Fruit fly (Drosophila melanogaster) whole organism, embryonic: Measurements from ENCODE around the gene CG6236.

Source experiments
- BEAF-32 ChIP-seq: fragments of 200-800 bp; sonication (Bioruptor generic); optimal IDR thresholded peaks from 3 replicates; lab custom pipeline; 2017; ENCODE audit warnings: missing biosample characterization, missing genetic modification characterization, mild to moderate bottlenecking, moderate library complexity, missing genetic modification reagents
- CG10267 ChIP-seq: fragments of 200-800 bp; sonication (Bioruptor generic); optimal IDR thresholded peaks from 2 replicates; lab custom pipeline; 2018; ENCODE audit warnings: missing biosample characterization, mild to moderate bottlenecking, missing genetic modification characterization, moderate library complexity
- CG12155 ChIP-seq: fragments of 200-800 bp; sonication (Bioruptor generic); optimal IDR thresholded peaks from 3 replicates; lab custom pipeline; 2016; ENCODE audit warnings: missing biosample characterization, missing genetic modification characterization
- CG12659 ChIP-seq: fragments of 200-800 bp; sonication (Bioruptor generic); optimal IDR thresholded peaks from 3 replicates; lab custom pipeline; 2017; ENCODE audit warnings: mild to moderate bottlenecking, missing biosample characterization, missing genetic modification reagents, missing genetic modification characterization
- CG13287 ChIP-seq: fragments of 200-800 bp; sonication (Bioruptor generic); IDR thresholded peaks from 2 replicates; pipeline ENCODE4 v1.3.6; 2022; ENCODE audit warnings: missing biosample characterization, missing genetic modification characterization; ENCODE audit not compliant: partially characterized antibody
- CG14014 ChIP-seq: fragments of 200-800 bp; sonication (Bioruptor generic); IDR thresholded peaks from 2 replicates; pipeline ENCODE4 v1.3.6; 2022; ENCODE audit warnings: missing biosample characterization, missing genetic modification characterization
- CG16813 ChIP-seq: fragments of 200-800 bp; sonication (Bioruptor generic); IDR thresholded peaks from 3 replicates; pipeline ENCODE4 v1.3.6; 2022; ENCODE audit warnings: missing biosample characterization, missing genetic modification characterization; ENCODE audit not compliant: partially characterized antibody
- CG17186 ChIP-seq: fragments of 200-800 bp; sonication (Bioruptor generic); optimal IDR thresholded peaks from 3 replicates; lab custom pipeline; 2017; ENCODE audit warnings: missing biosample characterization, missing genetic modification reagents, missing genetic modification characterization
- CG17385 ChIP-seq: fragments of 200-800 bp; sonication (Bioruptor generic); optimal IDR thresholded peaks from 3 replicates; lab custom pipeline; 2018; ENCODE audit warnings: missing biosample characterization, mild to moderate bottlenecking, missing genetic modification characterization
- CG1832 ChIP-seq: fragments of 200-800 bp; sonication (Bioruptor generic); optimal IDR thresholded peaks from 2 replicates; lab custom pipeline; 2017; ENCODE audit warnings: missing biosample characterization, mild to moderate bottlenecking, missing genetic modification characterization, inconsistent platforms
- CG18619 ChIP-seq: fragments of 200-800 bp; sonication (Bioruptor generic); optimal IDR thresholded peaks from 3 replicates; lab custom pipeline; 2017; ENCODE audit warnings: missing biosample characterization, mild to moderate bottlenecking, missing genetic modification characterization
- CG2116 ChIP-seq: fragments of 200-800 bp; sonication (Bioruptor generic); optimal IDR thresholded peaks from 3 replicates; lab custom pipeline; 2018; ENCODE audit warnings: missing biosample characterization, mild to moderate bottlenecking, missing genetic modification characterization
- CG3726 ChIP-seq: fragments of 200-800 bp; sonication (Bioruptor generic); IDR thresholded peaks from 3 replicates; pipeline ENCODE4, ENCODE4 v1.3.6; 2022; ENCODE audit warnings: missing biosample characterization, missing genetic modification characterization
- CG3995 ChIP-seq: fragments of 200-800 bp; sonication (Bioruptor generic); optimal IDR thresholded peaks from 3 replicates; lab custom pipeline; 2016; ENCODE audit warnings: missing biosample characterization, missing genetic modification characterization
- CG4360 ChIP-seq: fragments of 200-800 bp; sonication (Bioruptor generic); IDR thresholded peaks from 2 replicates; pipeline ENCODE4 v1.3.6; 2022; ENCODE audit warnings: missing biosample characterization, missing genetic modification characterization
- CG7963 ChIP-seq: fragments of 200-800 bp; sonication (Bioruptor generic); IDR thresholded peaks from 3 replicates; pipeline ENCODE4 v1.3.6; 2022; ENCODE audit warnings: missing biosample characterization, missing genetic modification characterization; ENCODE audit not compliant: partially characterized antibody
- CG8290 ChIP-seq, 3 experiments: fragments of 200-800 bp; sonication (Bioruptor generic); optimal IDR thresholded peaks; 2 replicates each; lab custom pipeline; 2016 to 2019; ENCODE audit warnings: missing biosample characterization in 3 of 3, missing genetic modification characterization in 3 of 3, mild to moderate bottlenecking in 2 of 3, moderate library complexity in 1 of 3
- CG8478 ChIP-seq: fragments of >200 bp; optimal IDR thresholded peaks from 2 replicates; lab custom pipeline; 2018
- Chrac-16 ChIP-seq: fragments of 200-800 bp; sonication (Bioruptor generic); optimal IDR thresholded peaks from 3 replicates; lab custom pipeline; 2016; ENCODE audit warnings: missing biosample characterization, missing genetic modification characterization
- Dref ChIP-seq: fragments of 200-800 bp; sonication (Bioruptor generic); IDR thresholded peaks from 2 replicates; pipeline ENCODE4 v1.3.6; 2022; ENCODE audit warnings: missing biosample characterization, missing genetic modification characterization
- Ets97D ChIP-seq: fragments of 200-800 bp; sonication (Bioruptor generic); optimal IDR thresholded peaks from 3 replicates; lab custom pipeline; 2016; ENCODE audit warnings: missing biosample characterization, missing genetic modification characterization
- HLH4C ChIP-seq: fragments of 200-800 bp; sonication (Bioruptor generic); IDR thresholded peaks from 3 replicates; pipeline ENCODE4 v1.3.6; 2022; ENCODE audit warnings: missing biosample characterization, missing genetic modification characterization; ENCODE audit not compliant: partially characterized antibody
- HmgZ ChIP-seq: fragments of 200-800 bp; sonication (Bioruptor generic); optimal IDR thresholded peaks from 2 replicates; lab custom pipeline; 2018; ENCODE audit warnings: missing biosample characterization, mild to moderate bottlenecking, missing genetic modification characterization
- MBD-R2 ChIP-seq: fragments of 200-800 bp; sonication (Bioruptor generic); IDR thresholded peaks from 2 replicates; pipeline ENCODE4 v1.3.6; 2022; ENCODE audit warnings: missing biosample characterization, missing genetic modification characterization
- MESR4 ChIP-seq: fragments of 200-800 bp; sonication (Bioruptor generic); optimal IDR thresholded peaks from 2 replicates; lab custom pipeline; 2018; ENCODE audit warnings: missing biosample characterization, mild to moderate bottlenecking, missing genetic modification characterization, moderate library complexity
- Mad ChIP-seq: fragments of 200-800 bp; sonication (Bioruptor generic); optimal IDR thresholded peaks from 2 replicates; lab custom pipeline; 2016; ENCODE audit warnings: missing biosample characterization, missing genetic modification characterization
- NC2α ChIP-seq: fragments of 200-800 bp; sonication (Bioruptor generic); optimal IDR thresholded peaks from 2 replicates; lab custom pipeline; 2016; ENCODE audit warnings: missing biosample characterization, missing genetic modification characterization
- Opbp ChIP-seq: fragments of 200-800 bp; sonication (Bioruptor generic); IDR thresholded peaks from 3 replicates; pipeline ENCODE4 v1.3.6; 2022; ENCODE audit warnings: missing biosample characterization, missing genetic modification characterization; ENCODE audit not compliant: partially characterized antibody
- PHDP ChIP-seq: fragments of 200-800 bp; sonication (Bioruptor generic); optimal IDR thresholded peaks from 3 replicates; lab custom pipeline; 2018; ENCODE audit warnings: missing biosample characterization, mild to moderate bottlenecking, missing genetic modification characterization, moderate library complexity
- Rfx ChIP-seq: fragments of 200-800 bp; sonication (Bioruptor generic); IDR thresholded peaks from 2 replicates; pipeline ENCODE4 v1.3.6; 2022; ENCODE audit warnings: missing biosample characterization, missing genetic modification characterization
- Scr ChIP-seq: fragments of 200-800 bp; sonication (Bioruptor generic); IDR thresholded peaks from 2 replicates; pipeline ENCODE4 v1.3.6; 2022; ENCODE audit warnings: missing biosample characterization, missing genetic modification characterization; ENCODE audit not compliant: partially characterized antibody
- Sin3A ChIP-seq: fragments of >200 bp; optimal IDR thresholded peaks from 2 replicates; lab custom pipeline; 2018
- Sry-δ ChIP-seq: fragments of 200-800 bp; sonication (Bioruptor generic); optimal IDR thresholded peaks from 2 replicates; lab custom pipeline; 2016; ENCODE audit warnings: missing biosample characterization, missing genetic modification characterization
- Stat92E ChIP-seq, 3 experiments: fragments of >200 bp in 2 of 3; fragments of 200-800 bp in 1 of 3; sonication (Bioruptor generic) in 1 of 3; optimal IDR thresholded peaks; 2 replicates each; lab custom pipeline; 2017 to 2019; ENCODE audit warnings: missing biosample characterization in 3 of 3, missing genetic modification characterization in 3 of 3, mild to moderate bottlenecking in 1 of 3, moderate library complexity in 1 of 3
- YL-1 ChIP-seq: fragments of 200-800 bp; sonication (Bioruptor generic); optimal IDR thresholded peaks from 3 replicates; lab custom pipeline; 2017; ENCODE audit warnings: missing biosample characterization, mild to moderate bottlenecking, missing genetic modification characterization
- amos ChIP-seq: fragments of 200-800 bp; sonication (Bioruptor generic); IDR thresholded peaks from 2 replicates; pipeline ENCODE4 v1.3.6; 2022; ENCODE audit warnings: missing biosample characterization, missing genetic modification characterization; ENCODE audit not compliant: partially characterized antibody
- ato ChIP-seq: fragments of 200-800 bp; sonication (Bioruptor generic); IDR thresholded peaks from 2 replicates; pipeline ENCODE4 v1.3.6; 2022; ENCODE audit warnings: missing biosample characterization, missing genetic modification characterization; ENCODE audit not compliant: partially characterized antibody
- bbx ChIP-seq: fragments of 200-800 bp; sonication (Bioruptor generic); IDR thresholded peaks from 2 replicates; pipeline ENCODE4 v1.3.6; 2022; ENCODE audit warnings: missing biosample characterization, missing genetic modification characterization; ENCODE audit not compliant: partially characterized antibody
- bsh ChIP-seq, 2 experiments: fragments of 200-800 bp; sonication (Bioruptor generic); optimal IDR thresholded peaks; 2 replicates each; lab custom pipeline; 2017 to 2018; ENCODE audit warnings: mild to moderate bottlenecking in 2 of 2, missing biosample characterization in 2 of 2, missing genetic modification characterization in 2 of 2, moderate library complexity in 1 of 2
- ems ChIP-seq: fragments of 200-800 bp; sonication (Bioruptor generic); optimal IDR thresholded peaks from 3 replicates; lab custom pipeline; 2016; ENCODE audit warnings: missing biosample characterization, missing genetic modification characterization
- grn ChIP-seq: fragments of 200-800 bp; sonication (Bioruptor generic); optimal IDR thresholded peaks from 3 replicates; lab custom pipeline; 2017; ENCODE audit warnings: missing biosample characterization, missing genetic modification characterization
- mld ChIP-seq: fragments of 200-800 bp; sonication (Bioruptor generic); IDR thresholded peaks from 3 replicates; pipeline ENCODE4 v1.3.6; 2022; ENCODE audit warnings: missing biosample characterization, missing genetic modification characterization; ENCODE audit not compliant: partially characterized antibody
- pzg ChIP-seq: fragments of 200-800 bp; sonication (Bioruptor generic); optimal IDR thresholded peaks from 3 replicates; lab custom pipeline; 2018; ENCODE audit warnings: missing biosample characterization, mild to moderate bottlenecking, missing genetic modification characterization, moderate library complexity
- slp2 ChIP-seq: fragments of 200-800 bp; sonication (Bioruptor generic); optimal IDR thresholded peaks from 2 replicates; lab custom pipeline; 2016; ENCODE audit warnings: missing biosample characterization, missing genetic modification characterization
- trem ChIP-seq: fragments of 200-800 bp; optimal IDR thresholded peaks from 3 replicates; lab custom pipeline; 2019; ENCODE audit warnings: missing biosample characterization, mild to moderate bottlenecking, missing genetic modification characterization, moderate library complexity
- twi ChIP-seq: fragments of 200-800 bp; optimal IDR thresholded peaks from 2 replicates; lab custom pipeline; 2019; ENCODE audit warnings: missing biosample characterization, mild to moderate bottlenecking, missing genetic modification characterization, moderate library complexity
- unpg ChIP-seq: fragments of 200-800 bp; sonication (Bioruptor generic); optimal IDR thresholded peaks from 3 replicates; lab custom pipeline; 2018; ENCODE audit warnings: missing biosample characterization, mild to moderate bottlenecking, missing genetic modification characterization, moderate library complexity
- vvl ChIP-seq: fragments of 200-800 bp; sonication (Bioruptor generic); IDR thresholded peaks from 2 replicates; pipeline ENCODE4 v1.3.6; 2022; ENCODE audit warnings: missing biosample characterization, missing genetic modification characterization
- zen2 ChIP-seq: fragments of 200-800 bp; sonication (Bioruptor generic); IDR thresholded peaks from 3 replicates; pipeline ENCODE4 v1.3.6; 2022; ENCODE audit warnings: missing biosample characterization, missing genetic modification characterization; ENCODE audit not compliant: partially characterized antibody

The CG6236 gene

DNA sequence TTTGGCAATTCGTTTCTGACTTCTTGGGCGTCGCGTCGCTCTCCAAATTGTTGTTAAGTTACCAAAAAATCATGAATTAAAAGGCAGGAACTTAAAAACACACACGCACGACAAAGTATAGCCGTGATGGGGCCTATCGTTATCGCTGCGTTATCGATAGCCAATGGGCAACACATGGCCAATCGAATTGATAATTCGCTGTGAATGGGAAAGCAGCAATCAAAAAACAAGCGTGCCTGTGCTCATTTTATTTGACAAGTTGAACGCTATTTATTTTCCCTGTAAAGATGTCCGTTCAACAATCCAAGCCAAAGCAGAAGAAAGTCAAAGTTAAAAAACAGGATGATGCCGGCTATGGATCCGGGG lies 17.9 kb upstream of the CG6236 start, which contains the start of the genes Surf4 and CG31301 (continued):
- TF ChIP-seq Scr (GFP tag; lab: Robert Waterston, UW) (peak; percentile 68; the same call in 1 of the 2 replicates), CG10267 (tag; lab: Kevin White, UChicago) (peak; percentile 12), mld (GFP tag; lab: Robert Waterston, UW) (peak; percentile 72; the same call in 1 of the 3 replicates), CG17186 (GFP tag; lab: Kevin White, UChicago) (peak; percentile 17), MBD-R2 (peak; percentile 80), zen2 (peak; percentile 77), CG12659 (GFP tag; lab: Kevin White, UChicago) (peak; percentile 34), unpg (peak; percentile 6), vvl (GFP tag; lab: Robert Waterston, UW) (0 out of 2 replicates have a peak, but pooled peaks have one; percentile 29), ato (GFP tag; lab: Robert Waterston, UW) (peak; percentile 85), CG17385 (GFP tag; lab: Kevin White, UChicago) (peak; percentile 34), CG8478 (no peak), Rfx (GFP tag; lab: Robert Waterston, UW) (0 out of 2 replicates have a peak, but pooled peaks have one; percentile 10), Opbp (GFP tag; lab: Robert Waterston, UW) (peak; percentile 87; the same call in 2 of the 3 replicates), CG7963 (GFP tag; lab: Robert Waterston, UW) (peak; percentile 76), ems (GFP tag; lab: Kevin White, UChicago) (no peak), grn (no peak), HLH4C (GFP tag; lab: Robert Waterston, UW) (peak; percentile 86), CG13287 (peak; percentile 71), Sry-δ (GFP tag; lab: Kevin White, UChicago) (peak; percentile 51), CG18619 (no peak), CG16813 (GFP tag; lab: Robert Waterston, UW) (peak; percentile 66), CG4360 (GFP tag; lab: Robert Waterston, UW) (no peak), YL-1 (peak; percentile 61), bbx (GFP tag; lab: Robert Waterston, UW) (peak; percentile 85), Dref (GFP tag; lab: Robert Waterston, UW) (peak; percentile 91), HmgZ (tag; lab: Kevin White, UChicago) (peak; percentile 2), MESR4 (peak; percentile 77), NC2α (GFP tag; lab: Kevin White, UChicago) (no peak), CG1832 (no peak), Ets97D (GFP tag; lab: Kevin White, UChicago) (peak; percentile 71), bsh (GFP tag; optimal IDR thresholded peaks at IDR 0.05; lab: Kevin White, UChicago) (no peak), CG3726 (no peak), Stat92E (GFP tag; optimal IDR thresholded peaks at IDR 0.05; lab: Kevin White, UChicago) (no peak), twi (tag; lab: Kevin White, UChicago) (peak; percentile 26), amos (GFP tag; lab: Robert Waterston, UW) (peak; percentile 74), Mad (no peak), CG14014 (GFP tag; lab: Robert Waterston, UW) (peak; percentile 33; the same call in 1 of the 2 replicates), pzg (GFP tag; lab: Kevin White, UChicago) (peak; percentile 65), BEAF-32 (GFP tag; lab: Kevin White, UChicago) (peak; percentile 67), slp2 (no peak), CG8290 (GFP tag; optimal IDR thresholded peaks at IDR 0.05; lab: Kevin White, UChicago) (no peak), CG8290 (tag; optimal IDR thresholded peaks at IDR 0.05; lab: Kevin White, UChicago) (peak in 1 of 2 experiments; percentile 56), CG12155 (GFP tag; lab: Kevin White, UChicago) (peak; percentile 13), trem (peak; percentile 29), CG2116 (GFP tag; lab: Kevin White, UChicago) (peak; percentile 91), Chrac-16 (no peak), PHDP (peak; percentile 7), Sin3A (lab: Kevin White, UChicago) (peak; percentile 39), CG3995 (GFP tag; lab: Kevin White, UChicago) (peak; percentile 50)
